Worm (Caenorhabditis elegans) whole organism, young adult: ENCODE measurements around the gene lgc-33.

Experiments used
- B0261.1 ChIP-seq: sonication (generic microtip); optimal IDR thresholded peaks from 2 replicates; lab custom pipeline; 2016; ENCODE audit warnings: mild to moderate bottlenecking, missing genetic modification characterization, moderate library complexity, missing compliant biosample characterization
- D2030.7 ChIP-seq: fragments of 200-800 bp; sonication (Bioruptor generic); IDR thresholded peaks from 2 replicates; pipeline ENCODE4 v1.3.6; 2022; ENCODE audit warnings: missing genetic modification reagents, missing genetic modification characterization, missing compliant biosample characterization
- F23B12.7 ChIP-seq: sonication (generic microtip); optimal IDR thresholded peaks from 2 replicates; lab custom pipeline; 2017; ENCODE audit warnings: missing genetic modification characterization, mild to moderate bottlenecking, missing compliant biosample characterization, antibody characterized with exemption, moderate library complexity; ENCODE audit not compliant: insufficient read depth
- F33H1.4 ChIP-seq: fragments of 200-800 bp; sonication (Bioruptor generic); IDR thresholded peaks from 2 replicates; pipeline ENCODE4 v1.3.6; 2022; ENCODE audit warnings: missing genetic modification reagents, missing genetic modification characterization, missing compliant biosample characterization
- F52B5.7 ChIP-seq: sonication (generic microtip); optimal IDR thresholded peaks from 2 replicates; lab custom pipeline; 2016; ENCODE audit warnings: mild to moderate bottlenecking, missing genetic modification characterization, missing compliant biosample characterization
- K12H6.12 ChIP-seq: fragments of 200-800 bp; sonication (Bioruptor generic); optimal IDR thresholded peaks from 2 replicates; lab custom pipeline; 2018; ENCODE audit warnings: mild to moderate bottlenecking, missing genetic modification characterization, missing compliant biosample characterization
- Y53G8AR.9 ChIP-seq: fragments of 200-800 bp; sonication (Bioruptor generic); conservative IDR thresholded peaks from 2 replicates; pipeline ENCODE4 v1.3.6; 2022; ENCODE audit warnings: missing genetic modification reagents, missing genetic modification characterization, missing compliant biosample characterization
- Y56A3A.18 ChIP-seq: fragments of 200-800 bp; sonication (Bioruptor generic); IDR thresholded peaks from 2 replicates; pipeline ENCODE4 v1.3.6; 2022; ENCODE audit warnings: missing genetic modification reagents, missing genetic modification characterization, missing compliant biosample characterization
- Y95B8A.8 ChIP-seq: fragments of 200-800 bp; sonication (Bioruptor generic); IDR thresholded peaks from 2 replicates; pipeline ENCODE4 v1.3.6; 2022; ENCODE audit warnings: missing genetic modification reagents, missing genetic modification characterization, missing compliant biosample characterization
- athp-1 ChIP-seq: sonication (generic microtip); optimal IDR thresholded peaks from 2 replicates; lab custom pipeline; 2017; ENCODE audit warnings: mild to moderate bottlenecking, missing genetic modification characterization, missing compliant biosample characterization
- attf-3 ChIP-seq: fragments of 200-800 bp; sonication (Bioruptor generic); conservative IDR thresholded peaks from 2 replicates; pipeline ENCODE4 v1.3.6; 2022; ENCODE audit warnings: missing genetic modification reagents, missing genetic modification characterization, missing compliant biosample characterization
- attf-5 ChIP-seq: fragments of 200-800 bp; sonication (Bioruptor generic); optimal IDR thresholded peaks from 2 replicates; lab custom pipeline; 2018; ENCODE audit warnings: mild to moderate bottlenecking, missing genetic modification characterization, missing compliant biosample characterization
- bed-2 ChIP-seq: fragments of 200-800 bp; sonication (Bioruptor generic); IDR thresholded peaks from 2 replicates; pipeline ENCODE4 v1.3.6; 2022; ENCODE audit warnings: missing genetic modification reagents, missing genetic modification characterization, missing compliant biosample characterization
- ceh-40 ChIP-seq: fragments of 200-800 bp; sonication (Bioruptor generic); IDR thresholded peaks from 2 replicates; pipeline ENCODE4 v1.3.6; 2022; ENCODE audit warnings: missing genetic modification characterization, missing compliant biosample characterization
- dpl-1 ChIP-seq: fragments of 150-350 bp; optimal IDR thresholded peaks from 2 replicates; lab custom pipeline; 2014; ENCODE audit warnings: missing biosample characterization, missing genetic modification reagents, missing genetic modification characterization
- egl-44 ChIP-seq: fragments of 200-800 bp; sonication (Bioruptor generic); IDR thresholded peaks from 2 replicates; pipeline ENCODE4 v1.3.6; 2022; ENCODE audit warnings: missing genetic modification reagents, missing genetic modification characterization, missing compliant biosample characterization
- hlh-26 ChIP-seq: fragments of 200-800 bp; sonication (Bioruptor generic); conservative IDR thresholded peaks from 2 replicates; pipeline ENCODE4 v1.3.6; 2022; ENCODE audit warnings: missing genetic modification reagents, missing genetic modification characterization, missing compliant biosample characterization
- hrde-1 ChIP-seq: sonication (generic microtip); optimal IDR thresholded peaks from 2 replicates; lab custom pipeline; 2016; ENCODE audit warnings: missing genetic modification characterization, mild to moderate bottlenecking, missing compliant biosample characterization, moderate library complexity, missing genotype, missing genetic modification reagents, borderline replicate concordance
- let-526 ChIP-seq: fragments of 200-800 bp; sonication (Bioruptor generic); IDR thresholded peaks from 2 replicates; pipeline ENCODE4 v1.3.6; 2022; ENCODE audit warnings: missing genetic modification reagents, missing genetic modification characterization, missing compliant biosample characterization
- let-607 ChIP-seq, 2 experiments: fragments of 200-800 bp in 1 of 2; sonication (Bioruptor generic) in 1 of 2; sonication (generic microtip) in 1 of 2; optimal IDR thresholded peaks; 2 replicates each; lab custom pipeline; 2016 to 2018; ENCODE audit warnings: mild to moderate bottlenecking in 2 of 2, missing compliant biosample characterization in 2 of 2, missing genetic modification characterization in 2 of 2, moderate library complexity in 2 of 2, missing genotype in 1 of 2
- lin-35 ChIP-seq, 3 experiments: fragments of 150-350 bp in 2 of 3; sonication (generic microtip) in 1 of 3; optimal IDR thresholded peaks; 2 replicates each; lab custom pipeline; 2014 to 2018; ENCODE audit warnings: missing biosample characterization in 3 of 3, missing genetic modification characterization in 3 of 3, missing genetic modification reagents in 3 of 3
- lin-40 ChIP-seq: sonication (generic microtip); optimal IDR thresholded peaks from 2 replicates; lab custom pipeline; 2016; ENCODE audit warnings: missing genetic modification characterization, mild to moderate bottlenecking, missing compliant biosample characterization, missing genotype, missing genetic modification reagents
- lin-54 ChIP-seq: fragments of 200-800 bp; sonication (Bioruptor generic); optimal IDR thresholded peaks from 2 replicates; lab custom pipeline; 2018; ENCODE audit warnings: mild to moderate bottlenecking, missing genetic modification characterization, missing compliant biosample characterization
- lsl-1 ChIP-seq: fragments of 200-800 bp; sonication (Bioruptor generic); optimal IDR thresholded peaks from 2 replicates; lab custom pipeline; 2018; ENCODE audit warnings: mild to moderate bottlenecking, missing genetic modification characterization, moderate library complexity, missing compliant biosample characterization
- lsy-27 ChIP-seq: sonication (generic microtip); optimal IDR thresholded peaks from 2 replicates; lab custom pipeline; 2017; ENCODE audit warnings: missing genetic modification characterization, mild to moderate bottlenecking, missing compliant biosample characterization, antibody characterized with exemption, missing genotype, borderline replicate concordance; ENCODE audit not compliant: insufficient read depth
- madf-6 ChIP-seq: fragments of 200-800 bp; sonication (Bioruptor generic); IDR thresholded peaks from 2 replicates; pipeline ENCODE4 v1.3.6; 2022; ENCODE audit warnings: missing genetic modification reagents, missing genetic modification characterization, missing compliant biosample characterization
- mcd-1 ChIP-seq: fragments of 200-800 bp; sonication (Bioruptor generic); IDR thresholded peaks from 2 replicates; pipeline ENCODE4 v1.3.6; 2022; ENCODE audit warnings: missing genetic modification reagents, missing genetic modification characterization, missing compliant biosample characterization
- mes-4 ChIP-seq: sonication (generic microtip); optimal IDR thresholded peaks from 2 replicates; lab custom pipeline; 2016; ENCODE audit warnings: missing genotype, missing genetic modification characterization, missing compliant biosample characterization
- nfya-1 ChIP-seq: sonication (generic microtip); optimal IDR thresholded peaks from 2 replicates; lab custom pipeline; 2017; ENCODE audit warnings: antibody characterized with exemption, missing compliant biosample characterization, missing genetic modification characterization, borderline replicate concordance; ENCODE audit not compliant: insufficient read depth
- nfya-2 ChIP-seq: fragments of 200-800 bp; sonication (Bioruptor generic); IDR thresholded peaks from 2 replicates; pipeline ENCODE4 v1.3.6; 2022; ENCODE audit warnings: missing genetic modification reagents, missing genetic modification characterization, missing compliant biosample characterization
- nhr-120 ChIP-seq: fragments of 200-800 bp; sonication (Bioruptor generic); IDR thresholded peaks from 2 replicates; pipeline ENCODE4 v1.3.6; 2022; ENCODE audit warnings: missing genetic modification characterization, missing compliant biosample characterization
- nhr-179 ChIP-seq: sonication (generic microtip); optimal IDR thresholded peaks from 2 replicates; lab custom pipeline; 2016; ENCODE audit warnings: mild to moderate bottlenecking, missing genetic modification characterization, missing compliant biosample characterization
- nhr-27 ChIP-seq: fragments of 200-800 bp; sonication (Bioruptor generic); optimal IDR thresholded peaks from 2 replicates; lab custom pipeline; 2018; ENCODE audit warnings: mild to moderate bottlenecking, missing genetic modification characterization, moderate library complexity, missing compliant biosample characterization
- nhr-80 ChIP-seq: sonication (generic microtip); optimal IDR thresholded peaks from 2 replicates; lab custom pipeline; 2016; ENCODE audit warnings: missing genetic modification characterization, missing compliant biosample characterization
- nhr-90 ChIP-seq: sonication (generic microtip); optimal IDR thresholded peaks from 2 replicates; lab custom pipeline; 2016; ENCODE audit warnings: missing genotype, mild to moderate bottlenecking, missing genetic modification characterization, missing compliant biosample characterization
- pbrm-1 ChIP-seq: fragments of 200-800 bp; sonication (Bioruptor generic); IDR thresholded peaks from 2 replicates; pipeline ENCODE4 v1.3.6; 2022; ENCODE audit warnings: missing genetic modification reagents, missing genetic modification characterization, missing compliant biosample characterization
- rec-8 ChIP-seq, 2 experiments: sonication (generic microtip); optimal IDR thresholded peaks; 2 replicates each; lab custom pipeline; 2016; ENCODE audit warnings: mild to moderate bottlenecking in 2 of 2, missing genetic modification characterization in 2 of 2, missing genetic modification reagents in 2 of 2, missing genotype in 2 of 2, missing biosample characterization in 1 of 2, missing compliant biosample characterization in 1 of 2, moderate library complexity in 1 of 2
- repo-1 ChIP-seq: sonication (generic microtip); optimal IDR thresholded peaks from 2 replicates; lab custom pipeline; 2017; ENCODE audit warnings: mild to moderate bottlenecking, missing genetic modification characterization, missing compliant biosample characterization
- sea-2 ChIP-seq: fragments of 200-800 bp; sonication (Bioruptor generic); IDR thresholded peaks from 2 replicates; pipeline ENCODE4 v1.3.6; 2022; ENCODE audit warnings: missing genetic modification characterization, missing compliant biosample characterization
- snpc-1.1 ChIP-seq: sonication (generic microtip); optimal IDR thresholded peaks from 2 replicates; lab custom pipeline; 2017; ENCODE audit warnings: missing genetic modification characterization, mild to moderate bottlenecking, missing compliant biosample characterization, antibody characterized with exemption, moderate library complexity, missing genotype, missing genetic modification reagents; ENCODE audit not compliant: insufficient read depth
- tbp1 ChIP-seq: fragments of 200-800 bp; sonication (Bioruptor generic); optimal IDR thresholded peaks from 2 replicates; lab custom pipeline; 2018; ENCODE audit warnings: mild to moderate bottlenecking, missing genetic modification characterization, missing compliant biosample characterization
- unc-130 ChIP-seq: sonication (generic microtip); optimal IDR thresholded peaks from 2 replicates; lab custom pipeline; 2016; ENCODE audit warnings: missing genetic modification reagents, missing genetic modification characterization, missing compliant biosample characterization
- unc-62 ChIP-seq: fragments of 150-350 bp; optimal IDR thresholded peaks from 2 replicates; lab custom pipeline; 2014; ENCODE audit warnings: missing biosample characterization, missing genetic modification reagents, missing genetic modification characterization
- ztf-3 ChIP-seq: fragments of 200-800 bp; sonication (Bioruptor generic); optimal IDR thresholded peaks from 2 replicates; lab custom pipeline; 2018; ENCODE audit warnings: mild to moderate bottlenecking, missing genetic modification characterization, missing compliant biosample characterization

Gene lgc-33

DNA sequence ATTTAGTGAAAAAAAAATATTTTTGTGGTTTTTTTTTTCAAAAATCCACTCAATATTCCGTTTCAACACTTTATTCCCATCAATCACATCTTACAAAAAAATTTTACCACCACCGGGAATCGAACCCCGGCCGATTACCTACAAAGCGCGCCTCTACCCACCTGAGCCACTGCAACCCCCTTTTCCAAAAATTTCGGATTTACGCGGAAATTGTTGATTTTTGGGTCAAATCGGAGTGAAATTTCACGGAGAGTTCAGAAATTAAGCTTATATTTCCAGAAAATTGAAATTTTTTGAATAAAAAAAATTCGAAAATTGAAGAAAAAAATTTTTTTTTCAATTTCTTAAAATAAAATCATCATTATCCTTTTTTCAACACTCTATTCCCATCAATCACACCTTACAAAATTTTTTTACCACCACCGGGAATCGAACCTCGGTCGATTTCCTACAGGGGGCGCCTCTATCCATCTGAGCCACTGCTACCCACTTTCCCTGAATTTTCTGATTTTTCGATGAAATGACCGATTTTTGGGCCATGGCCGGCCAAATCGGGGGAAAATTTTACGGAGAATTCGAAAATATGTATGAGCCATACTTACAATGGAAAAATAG, 28.0 kb downstream of the lgc-33 start (continued):
- no peak for TF ChIP-seq nfya-2
- TF ChIP-seq F23B12.7 = no peak
- TF ChIP-seq nhr-120 (GFP tag; lab: Robert Waterston, UW) = no peak
- TF ChIP-seq nfya-1 (tag; lab: Kevin White, UChicago) = no peak
- peak; percentile 2 for TF ChIP-seq dpl-1 (GFP tag; lab: Kevin White, UChicago)
- no peak for TF ChIP-seq bed-2 (GFP tag; lab: Robert Waterston, UW)
- TF ChIP-seq pbrm-1 (GFP tag; lab: Robert Waterston, UW) = no peak
- TF ChIP-seq, all 124 proteins: peak for 20

DNA sequence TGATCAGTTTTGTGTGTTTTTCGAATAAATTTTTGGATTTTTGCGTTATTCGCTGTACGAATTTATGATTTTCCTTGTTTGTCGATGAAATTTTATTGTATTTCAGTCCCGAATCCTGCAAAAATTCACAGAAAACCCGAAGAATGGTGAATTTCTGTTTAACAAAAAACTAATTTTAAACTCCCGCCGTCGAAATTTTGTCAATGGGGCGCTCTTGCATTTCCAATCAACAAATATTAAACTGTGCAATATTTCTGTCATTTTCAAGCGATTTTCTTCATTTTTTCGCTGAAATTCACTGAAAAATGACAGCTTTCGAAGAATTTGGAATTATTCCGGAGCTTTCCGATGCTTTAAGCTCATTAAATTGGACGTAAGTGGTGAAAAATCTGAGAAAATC, 29.4 kb downstream of the lgc-33 start, which contains the start of gene Y55F3BR.1:
Gene Y55F3BR.1, plus strand, starts transcription at position 115 of the 400 bp plus-strand sequence.
- TF ChIP-seq nfya-2 = no peak
- no peak for TF ChIP-seq K12H6.12 (tag; lab: Kevin White, UChicago)
- no peak for TF ChIP-seq repo-1 (tag; lab: Kevin White, UChicago)
- TF ChIP-seq dpl-1 (GFP tag; lab: Kevin White, UChicago) = peak; percentile 81
- TF ChIP-seq nhr-90 (tag; lab: Kevin White, UChicago) = no peak
- TF ChIP-seq hrde-1 (tag; lab: Kevin White, UChicago) = no peak
- TF ChIP-seq hlh-26 (GFP tag; lab: Robert Waterston, UW) = no peak
- TF ChIP-seq lsl-1 (GFP tag; lab: Kevin White, UChicago) = peak; percentile 60
- peak; percentile 32; the same call in 1 of the 2 replicates for TF ChIP-seq D2030.7 (GFP tag; lab: Robert Waterston, UW)
- no peak for TF ChIP-seq unc-62 (GFP tag; lab: Kevin White, UChicago)
- TF ChIP-seq nhr-80 (tag; lab: Kevin White, UChicago) = no peak
- TF ChIP-seq Y53G8AR.9 (GFP tag; lab: Robert Waterston, UW) = no peak
- peak; percentile 99 for TF ChIP-seq lin-54 (GFP tag; lab: Kevin White, UChicago)
- peak; percentile 65 for TF ChIP-seq F33H1.4 (GFP tag; lab: Robert Waterston, UW)
- no peak for TF ChIP-seq athp-1 (tag; lab: Kevin White, UChicago)
- no peak for TF ChIP-seq rec-8 (tag; optimal IDR thresholded peaks at IDR 0.05; lab: Kevin White, UChicago)
- TF ChIP-seq mes-4 (tag; lab: Kevin White, UChicago) = no peak
- no peak for TF ChIP-seq ztf-3 (GFP tag; lab: Kevin White, UChicago)
- TF ChIP-seq nhr-27 (tag; lab: Kevin White, UChicago) = no peak
- TF ChIP-seq Y56A3A.18 (GFP tag; lab: Robert Waterston, UW) = no peak
- no peak for TF ChIP-seq lin-40 (tag; lab: Kevin White, UChicago)
- TF ChIP-seq Y95B8A.8 (GFP tag; lab: Robert Waterston, UW) = no peak
- TF ChIP-seq let-526 = no peak
- no peak for TF ChIP-seq unc-130
- TF ChIP-seq madf-6 (GFP tag; lab: Robert Waterston, UW) = peak; percentile 27; the same call in 1 of the 2 replicates
- no peak for TF ChIP-seq sea-2
- peak; percentile 39; the same call in 1 of the 2 replicates for TF ChIP-seq attf-3 (GFP tag; lab: Robert Waterston, UW)
- TF ChIP-seq ceh-40 = no peak
- no peak for TF ChIP-seq snpc-1.1 (tag; lab: Kevin White, UChicago)
- TF ChIP-seq lsy-27 (tag; lab: Kevin White, UChicago) = no peak
- TF ChIP-seq nhr-179 (tag; lab: Kevin White, UChicago) = no peak
- TF ChIP-seq let-607 (tag; optimal IDR thresholded peaks at IDR 0.05; lab: Kevin White, UChicago) = no peak
- TF ChIP-seq attf-5 (GFP tag; lab: Kevin White, UChicago) = peak; percentile 8
- no peak for TF ChIP-seq B0261.1 (tag; lab: Kevin White, UChicago)
- 0 out of 2 replicates have a peak, but pooled peaks have one; percentile 35 for TF ChIP-seq pbrm-1 (GFP tag; lab: Robert Waterston, UW)
- no peak for TF ChIP-seq nhr-120 (GFP tag; lab: Robert Waterston, UW)
- peak; percentile 27 to 92 (median 81) for TF ChIP-seq lin-35 (GFP tag; optimal IDR thresholded peaks at IDR 0.05; lab: Kevin White, UChicago)
- TF ChIP-seq tbp1 (GFP tag; lab: Kevin White, UChicago) = peak; percentile 34
- TF ChIP-seq F52B5.7 (tag; lab: Kevin White, UChicago) = no peak
- peak; percentile 95 for TF ChIP-seq mcd-1
- no peak for TF ChIP-seq egl-44 (GFP tag; lab: Robert Waterston, UW)
- TF ChIP-seq F23B12.7 = peak; percentile 9
